Fruit fly (Drosophila melanogaster) whole organism, embryonic: ENCODE results near the gene Glt.
A peak's percentile ranks its signal among the peaks of the same experiment; 100 is the strongest.

Source experiments
- Abd-B ChIP-seq: fragments of 200-800 bp; sonication (Bioruptor generic); optimal IDR thresholded peaks from 2 replicates; lab custom pipeline; 2018; ENCODE audit warnings: missing biosample characterization, mild to moderate bottlenecking, missing genetic modification characterization, moderate library complexity
- B-H1 ChIP-seq: fragments of 200-800 bp; sonication (Bioruptor generic); IDR thresholded peaks from 3 replicates; pipeline ENCODE4 v1.3.6; 2022; ENCODE audit warnings: missing biosample characterization, missing genetic modification characterization
- CG10543 ChIP-seq: fragments of 200-800 bp; sonication (Bioruptor generic); optimal IDR thresholded peaks from 3 replicates; lab custom pipeline; 2017; ENCODE audit warnings: missing biosample characterization, mild to moderate bottlenecking, missing genetic modification characterization, moderate library complexity
- CG11085 ChIP-seq: fragments of 200-800 bp; sonication (Bioruptor generic); IDR thresholded peaks from 2 replicates; pipeline ENCODE4 v1.3.6; 2022; ENCODE audit warnings: missing biosample characterization, missing genetic modification characterization
- CG13894 ChIP-seq: fragments of 200-800 bp; sonication (Bioruptor generic); optimal IDR thresholded peaks from 3 replicates; lab custom pipeline; 2018; ENCODE audit warnings: missing biosample characterization, mild to moderate bottlenecking, missing genetic modification characterization, moderate library complexity
- CG14441 ChIP-seq: fragments of 200-800 bp; sonication (Bioruptor generic); IDR thresholded peaks from 2 replicates; pipeline ENCODE4 v1.3.6; 2022; ENCODE audit warnings: missing biosample characterization, missing genetic modification characterization
- CG17568 ChIP-seq: fragments of 200-800 bp; sonication (Bioruptor generic); optimal IDR thresholded peaks from 2 replicates; lab custom pipeline; 2018; ENCODE audit warnings: missing biosample characterization, mild to moderate bottlenecking, missing genetic modification characterization, moderate library complexity
- CG18599 ChIP-seq: fragments of 200-800 bp; sonication (Bioruptor generic); optimal IDR thresholded peaks from 3 replicates; lab custom pipeline; 2017; ENCODE audit warnings: missing biosample characterization, missing genetic modification characterization, mild to moderate bottlenecking, moderate library complexity, missing genetic modification reagents
- CG18619 ChIP-seq: fragments of 200-800 bp; sonication (Bioruptor generic); optimal IDR thresholded peaks from 3 replicates; lab custom pipeline; 2017; ENCODE audit warnings: missing biosample characterization, mild to moderate bottlenecking, missing genetic modification characterization
- CG2678 ChIP-seq: fragments of 200-800 bp; sonication (Bioruptor generic); optimal IDR thresholded peaks from 3 replicates; lab custom pipeline; 2019; ENCODE audit warnings: missing biosample characterization, mild to moderate bottlenecking, missing genetic modification characterization, moderate library complexity
- CG3065 ChIP-seq: fragments of 200-800 bp; sonication (Bioruptor generic); optimal IDR thresholded peaks from 2 replicates; lab custom pipeline; 2016; ENCODE audit warnings: missing biosample characterization, missing genetic modification characterization
- CG3407 ChIP-seq: fragments of 200-800 bp; sonication (Bioruptor generic); optimal IDR thresholded peaks from 2 replicates; lab custom pipeline; 2018; ENCODE audit warnings: missing biosample characterization, mild to moderate bottlenecking, missing genetic modification characterization
- CG4707 ChIP-seq: fragments of 200-800 bp; sonication (Bioruptor generic); optimal IDR thresholded peaks from 2 replicates; lab custom pipeline; 2018; ENCODE audit warnings: missing biosample characterization, mild to moderate bottlenecking, missing genetic modification characterization, moderate library complexity
- CG6689 ChIP-seq: fragments of 200-800 bp; sonication (Bioruptor generic); IDR thresholded peaks from 2 replicates; pipeline ENCODE4 v1.3.6; 2022; ENCODE audit warnings: missing biosample characterization, missing genetic modification characterization
- CG7372 ChIP-seq: fragments of 200-800 bp; sonication (Bioruptor generic); IDR thresholded peaks from 2 replicates; pipeline ENCODE4 v1.3.6; 2022; ENCODE audit warnings: missing biosample characterization, missing genetic modification characterization
- CG8089 ChIP-seq: fragments of 200-800 bp; sonication (Bioruptor generic); optimal IDR thresholded peaks from 3 replicates; lab custom pipeline; 2016; ENCODE audit warnings: missing biosample characterization, missing genetic modification characterization
- CG8944 ChIP-seq: fragments of 200-800 bp; sonication (Bioruptor generic); optimal IDR thresholded peaks from 3 replicates; lab custom pipeline; 2016; ENCODE audit warnings: missing biosample characterization, missing genetic modification characterization
- Camta ChIP-seq: fragments of 200-800 bp; sonication (Bioruptor generic); optimal IDR thresholded peaks from 2 replicates; lab custom pipeline; 2016; ENCODE audit warnings: missing biosample characterization, missing genetic modification characterization
- D19A ChIP-seq: fragments of 200-800 bp; optimal IDR thresholded peaks from 3 replicates; lab custom pipeline; 2019; ENCODE audit warnings: missing biosample characterization, mild to moderate bottlenecking, missing genetic modification characterization, moderate library complexity
- Hmr ChIP-seq: fragments of 200-800 bp; sonication (Bioruptor generic); optimal IDR thresholded peaks from 3 replicates; lab custom pipeline; 2017; ENCODE audit warnings: mild to moderate bottlenecking, missing biosample characterization, missing genetic modification reagents, missing genetic modification characterization
- Hr3 ChIP-seq: fragments of 200-800 bp; sonication (Bioruptor generic); optimal IDR thresholded peaks from 3 replicates; lab custom pipeline; 2016; ENCODE audit warnings: missing biosample characterization, missing genetic modification characterization
- NK7.1 ChIP-seq: fragments of 200-800 bp; sonication (Bioruptor generic); optimal IDR thresholded peaks from 3 replicates; lab custom pipeline; 2016; ENCODE audit warnings: missing biosample characterization, missing genetic modification characterization
- Nf-YC ChIP-seq: fragments of 200-800 bp; optimal IDR thresholded peaks from 3 replicates; lab custom pipeline; 2019; ENCODE audit warnings: missing biosample characterization, mild to moderate bottlenecking, missing genetic modification characterization, moderate library complexity
- Ptx1 ChIP-seq: fragments of 200-800 bp; sonication (Bioruptor generic); IDR thresholded peaks from 2 replicates; pipeline ENCODE4 v1.3.6; 2022; ENCODE audit warnings: missing biosample characterization, missing genetic modification characterization
- Rfx ChIP-seq: fragments of 200-800 bp; sonication (Bioruptor generic); IDR thresholded peaks from 2 replicates; pipeline ENCODE4 v1.3.6; 2022; ENCODE audit warnings: missing biosample characterization, missing genetic modification characterization
- Rx ChIP-seq: fragments of 200-800 bp; sonication (Bioruptor generic); IDR thresholded peaks from 2 replicates; pipeline ENCODE4 v1.3.6; 2022; ENCODE audit warnings: missing biosample characterization, missing genetic modification characterization
- Ssrp ChIP-seq: fragments of 200-800 bp; sonication (Bioruptor generic); optimal IDR thresholded peaks from 2 replicates; lab custom pipeline; 2018; ENCODE audit warnings: missing biosample characterization, mild to moderate bottlenecking, missing genetic modification characterization, moderate library complexity
- Taf1 ChIP-seq: fragments of 200-800 bp; sonication (Bioruptor generic); IDR thresholded peaks from 2 replicates; pipeline ENCODE4 v1.3.6; 2022; ENCODE audit warnings: missing biosample characterization, missing genetic modification characterization
- bsh ChIP-seq, 2 experiments: fragments of 200-800 bp; sonication (Bioruptor generic); optimal IDR thresholded peaks; 2 replicates each; lab custom pipeline; 2017 to 2018; ENCODE audit warnings: mild to moderate bottlenecking in 2 of 2, missing biosample characterization in 2 of 2, missing genetic modification characterization in 2 of 2, moderate library complexity in 1 of 2
- cg ChIP-seq: fragments of 200-800 bp; sonication (Bioruptor generic); optimal IDR thresholded peaks from 3 replicates; lab custom pipeline; 2019; ENCODE audit warnings: missing biosample characterization, mild to moderate bottlenecking, missing genetic modification characterization, moderate library complexity
- da ChIP-seq: fragments of 200-800 bp; sonication (Bioruptor generic); optimal IDR thresholded peaks from 2 replicates; lab custom pipeline; 2016; ENCODE audit warnings: missing biosample characterization, missing genetic modification characterization
- danr ChIP-seq: fragments of 200-800 bp; sonication (Bioruptor generic); IDR thresholded peaks from 2 replicates; pipeline ENCODE4 v1.3.6; 2022; ENCODE audit warnings: missing biosample characterization, missing genetic modification characterization
- dmrt99B ChIP-seq: fragments of 200-800 bp; sonication (Bioruptor generic); optimal IDR thresholded peaks from 2 replicates; lab custom pipeline; 2018; ENCODE audit warnings: missing biosample characterization, mild to moderate bottlenecking, missing genetic modification characterization, moderate library complexity
- dysf ChIP-seq: fragments of 200-800 bp; sonication (Bioruptor generic); IDR thresholded peaks from 3 replicates; pipeline ENCODE4 v1.3.6; 2022; ENCODE audit warnings: missing biosample characterization, missing genetic modification characterization
- ftz-f1 ChIP-seq: fragments of 200-800 bp; sonication (Bioruptor generic); optimal IDR thresholded peaks from 2 replicates; lab custom pipeline; 2016; ENCODE audit warnings: missing biosample characterization, missing genetic modification characterization
- lab ChIP-seq: fragments of 200-800 bp; sonication (Bioruptor generic); optimal IDR thresholded peaks from 3 replicates; lab custom pipeline; 2017; ENCODE audit warnings: missing biosample characterization, missing genetic modification characterization, mild to moderate bottlenecking, moderate library complexity, missing genetic modification reagents
- lola ChIP-seq, 3 experiments: fragments of >200 bp in 2 of 3; fragments of 200-800 bp in 1 of 3; sonication (Bioruptor generic) in 1 of 3; optimal IDR thresholded peaks; 2 replicates each; lab custom pipeline; 2017 to 2019; ENCODE audit warnings: missing biosample characterization in 3 of 3, missing genetic modification characterization in 3 of 3, mild to moderate bottlenecking in 1 of 3, moderate library complexity in 1 of 3
- maf-S ChIP-seq: fragments of 200-800 bp; sonication (Bioruptor generic); optimal IDR thresholded peaks from 2 replicates; lab custom pipeline; 2016; ENCODE audit warnings: missing biosample characterization, missing genetic modification characterization
- mirr ChIP-seq: fragments of 200-800 bp; sonication (Bioruptor generic); optimal IDR thresholded peaks from 3 replicates; lab custom pipeline; 2018; ENCODE audit warnings: missing biosample characterization, mild to moderate bottlenecking, missing genetic modification characterization
- rib ChIP-seq: fragments of 200-800 bp; sonication (Bioruptor generic); IDR thresholded peaks from 2 replicates; pipeline ENCODE4 v1.3.6; 2022; ENCODE audit warnings: missing biosample characterization, missing genetic modification characterization
- sqz ChIP-seq: fragments of 200-800 bp; sonication (Bioruptor generic); optimal IDR thresholded peaks from 3 replicates; lab custom pipeline; 2018; ENCODE audit warnings: missing biosample characterization, mild to moderate bottlenecking, missing genetic modification characterization
- stwl ChIP-seq: fragments of 200-800 bp; sonication (Bioruptor generic); optimal IDR thresholded peaks from 3 replicates; lab custom pipeline; 2018; ENCODE audit warnings: missing biosample characterization, mild to moderate bottlenecking, missing genetic modification characterization, moderate library complexity
- tgo ChIP-seq: fragments of 200-800 bp; sonication (Bioruptor generic); IDR thresholded peaks from 3 replicates; pipeline ENCODE4 v1.3.6; 2022; ENCODE audit warnings: missing biosample characterization, missing genetic modification characterization
- ttk ChIP-seq: fragments of 200-800 bp; sonication (Bioruptor generic); IDR thresholded peaks from 2 replicates; pipeline ENCODE4 v2.1.2; 2022; ENCODE audit warnings: missing biosample characterization, missing genetic modification characterization
- zen ChIP-seq: fragments of 200-800 bp; sonication (Bioruptor generic); optimal IDR thresholded peaks from 3 replicates; lab custom pipeline; 2018; ENCODE audit warnings: missing biosample characterization, mild to moderate bottlenecking, missing genetic modification characterization, moderate library complexity
- zen2 ChIP-seq: fragments of 200-800 bp; sonication (Bioruptor generic); IDR thresholded peaks from 3 replicates; pipeline ENCODE4 v1.3.6; 2022; ENCODE audit warnings: missing biosample characterization, missing genetic modification characterization; ENCODE audit not compliant: partially characterized antibody
- zfh2 ChIP-seq: fragments of 200-800 bp; sonication (Bioruptor generic); optimal IDR thresholded peaks from 2 replicates; lab custom pipeline; 2016; ENCODE audit warnings: missing biosample characterization, missing genetic modification characterization

Glt gene

DNA sequence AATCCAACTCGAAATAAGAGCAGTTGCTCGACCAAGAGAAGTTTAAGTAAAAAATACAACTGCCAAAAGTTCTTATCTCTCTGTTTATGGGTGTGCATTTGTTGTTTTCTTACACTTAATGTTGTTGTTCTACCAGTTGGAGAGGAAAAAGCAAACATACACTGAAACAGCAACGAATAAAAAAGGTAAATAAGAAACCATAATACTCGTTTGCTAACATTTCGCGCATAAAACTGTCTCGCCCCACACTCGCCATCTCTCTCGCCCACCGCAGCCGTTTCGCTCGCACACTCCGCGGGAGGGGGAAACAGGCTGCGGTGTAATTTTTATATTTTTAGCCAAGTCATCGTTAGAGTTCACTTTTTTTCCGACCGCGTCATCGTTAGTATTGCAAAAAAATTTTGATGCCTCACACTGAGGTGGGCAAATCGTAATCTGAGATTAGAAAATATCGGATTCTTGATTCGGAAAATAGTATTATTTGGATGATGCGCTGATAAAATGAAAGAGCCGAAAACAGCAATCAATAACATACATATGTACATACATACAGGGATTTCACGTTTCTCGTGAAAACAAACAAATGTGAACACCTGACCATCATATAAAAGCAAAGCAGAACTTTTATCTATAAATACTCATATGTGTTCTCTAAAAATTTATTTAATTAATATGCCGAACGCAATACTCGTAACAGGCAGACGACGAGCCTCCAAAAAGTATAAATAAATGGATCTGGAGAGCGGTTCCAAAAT is 20.1 kb downstream of the Glt start (continued):
- TF ChIP-seq zfh2 (peak; percentile 21), cg (GFP tag; lab: Kevin White, UChicago) (no peak), danr (GFP tag; lab: Robert Waterston, UW) (no peak), ttk (GFP tag; lab: Robert Waterston, UW) (no peak), Ptx1 (peak; percentile 6; the same call in 1 of the 2 replicates), Abd-B (GFP tag; lab: Kevin White, UChicago) (no peak), B-H1 (no peak), Camta (GFP tag; lab: Kevin White, UChicago) (no peak), CG18599 (GFP tag; lab: Kevin White, UChicago) (peak; percentile 61), maf-S (GFP tag; lab: Kevin White, UChicago) (no peak), NK7.1 (GFP tag; lab: Kevin White, UChicago) (no peak)

DNA sequence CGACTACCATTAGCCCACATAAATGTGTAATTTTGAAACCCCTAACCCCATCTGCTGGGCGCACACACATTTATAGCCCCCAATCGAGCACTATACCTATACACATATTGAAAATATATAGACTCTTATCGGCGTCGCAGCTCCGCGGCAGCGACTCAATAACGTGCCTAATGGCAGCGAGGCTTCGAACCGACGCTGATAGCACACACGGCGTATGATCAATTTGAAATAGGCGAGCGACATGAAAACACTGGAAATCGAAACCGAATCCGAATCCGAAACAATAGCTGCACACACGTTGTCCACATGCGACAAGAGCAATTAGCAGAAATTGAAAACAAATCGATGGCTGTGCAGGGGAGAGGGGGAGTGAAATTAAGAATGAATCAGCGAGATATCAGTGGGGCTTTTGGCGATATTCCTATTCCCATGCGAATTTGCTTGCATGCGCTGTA is 21.8 kb downstream of the Glt start:
- TF ChIP-seq Taf1 (GFP tag; lab: Robert Waterston, UW) (no peak), rib (GFP tag; lab: Robert Waterston, UW) (peak; percentile 52), CG3065 (no peak), stwl (tag; lab: Kevin White, UChicago) (no peak), CG11085 (GFP tag; lab: Robert Waterston, UW) (no peak), CG8089 (GFP tag; lab: Kevin White, UChicago) (no peak), lola (GFP tag; optimal IDR thresholded peaks at IDR 0.05; lab: Kevin White, UChicago) (no peak), Rx (GFP tag; lab: Robert Waterston, UW) (no peak), dmrt99B (peak; percentile 22), zen2 (peak; percentile 21; the same call in 1 of the 3 replicates), D19A (no peak), bsh (GFP tag; optimal IDR thresholded peaks at IDR 0.05; lab: Kevin White, UChicago) (peak in 1 of 2 experiments; percentile 17), Nf-YC (tag; lab: Kevin White, UChicago) (no peak), cg (GFP tag; lab: Kevin White, UChicago) (peak; percentile 24), Rfx (GFP tag; lab: Robert Waterston, UW) (peak; percentile 41; the same call in 1 of the 2 replicates), CG2678 (tag; lab: Kevin White, UChicago) (peak; percentile 48), CG13894 (tag; lab: Kevin White, UChicago) (peak; percentile 91), dysf (no peak), CG6689 (no peak), CG14441 (GFP tag; lab: Robert Waterston, UW) (0 out of 2 replicates have a peak, but pooled peaks have one; percentile 14), CG3407 (GFP tag; lab: Kevin White, UChicago) (no peak), CG8944 (GFP tag; lab: Kevin White, UChicago) (no peak), Hmr (GFP tag; lab: Kevin White, UChicago) (peak; percentile 66), tgo (GFP tag; lab: Robert Waterston, UW) (no peak), zen (tag; lab: Kevin White, UChicago) (no peak), CG7372 (peak; percentile 63; the same call in 1 of the 2 replicates), CG17568 (peak; percentile 45), da (GFP tag; lab: Kevin White, UChicago) (no peak), CG18619 (GFP tag; lab: Kevin White, UChicago) (no peak), lab (GFP tag; lab: Kevin White, UChicago) (peak; percentile 85), Ssrp (no peak), Ptx1 (no peak), CG4707 (peak; percentile 9), Hr3 (GFP tag; lab: Kevin White, UChicago) (no peak), ftz-f1 (GFP tag; lab: Kevin White, UChicago) (peak; percentile 20), CG10543 (GFP tag; lab: Kevin White, UChicago) (peak; percentile 87), sqz (GFP tag; lab: Kevin White, UChicago) (peak; percentile 13), mirr (GFP tag; lab: Kevin White, UChicago) (peak; percentile 89)
